Worm (Caenorhabditis elegans): ENCODE data around the gene C48A7.16.

- no peak for TF ChIP-seq nhr-25 (tag; optimal IDR thresholded peaks at IDR 0.05)
- TF ChIP-seq fkh-10 (GFP tag; optimal IDR thresholded peaks at IDR 0.05) = no peak
- TF ChIP-seq daf-12 (tag; optimal IDR thresholded peaks at IDR 0.05) = no peak
- no peak for TF ChIP-seq unc-39 (tag; optimal IDR thresholded peaks at IDR 0.05)
- TF ChIP-seq elt-1 (tag; optimal IDR thresholded peaks at IDR 0.05) = no peak
- TF ChIP-seq mdl-1 (tag; optimal IDR thresholded peaks at IDR 0.05) = no peak
- no peak for TF ChIP-seq pha-4 (tag; optimal IDR thresholded peaks at IDR 0.05)
- no peak for TF ChIP-seq pqm-1 (tag; optimal IDR thresholded peaks at IDR 0.05)
- no peak for TF ChIP-seq ceh-16 (tag; optimal IDR thresholded peaks at IDR 0.05)
- no peak for TF ChIP-seq sea-2 (GFP tag; optimal IDR thresholded peaks at IDR 0.05)
These were observed 28.8 kb upstream of the C48A7.16 start, which contains the start of gene T12B3.2 for ce11 chrIV:7376511-7376910.

Measured in whole organism, L3 larva.